Worm (Caenorhabditis elegans): Measurements from ENCODE around the gene mog-2.

DNA sequence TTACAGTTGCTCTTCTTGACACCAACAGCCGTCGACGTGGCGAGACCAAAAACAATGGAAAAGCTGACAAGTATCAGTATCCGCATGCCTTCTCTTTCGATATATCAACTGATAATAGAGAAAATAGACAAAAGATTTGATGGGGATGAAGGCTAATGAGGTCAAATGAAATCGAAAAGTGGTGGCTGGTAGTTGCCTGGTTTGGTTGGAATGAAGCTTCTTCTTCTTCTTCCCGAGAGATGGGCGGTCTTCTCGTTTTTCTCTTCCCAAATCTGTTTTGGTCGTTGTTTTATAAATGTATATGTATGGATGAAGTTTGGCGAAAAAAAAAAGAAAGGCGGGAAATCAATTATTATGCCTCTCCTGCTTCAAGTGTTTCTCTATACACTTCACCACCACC lies 42.4 kb upstream of the mog-2 start, which contains the start of gene C01F1.5:
- TF ChIP-seq nhr-71 (tag; optimal IDR thresholded peaks at IDR 0.05) (no peak), unc-130 (tag; optimal IDR thresholded peaks at IDR 0.05) (no peak), sox-4 (tag; optimal IDR thresholded peaks at IDR 0.05) (no peak), hlh-4 (tag; optimal IDR thresholded peaks at IDR 0.05) (no peak), tlp-1 (tag; optimal IDR thresholded peaks at IDR 0.05) (no peak), zag-1 (tag; optimal IDR thresholded peaks at IDR 0.05) (no peak), ceh-82 (tag; optimal IDR thresholded peaks at IDR 0.05) (no peak), alr-1 (tag; optimal IDR thresholded peaks at IDR 0.05; ENCODE audit: borderline replicate concordance) (no peak), snpc-4 (tag; optimal IDR thresholded peaks at IDR 0.05) (no peak)
